Fruit fly (Drosophila melanogaster): Measurements from ENCODE around the gene CG14742.

Gene CG14742

DNA sequence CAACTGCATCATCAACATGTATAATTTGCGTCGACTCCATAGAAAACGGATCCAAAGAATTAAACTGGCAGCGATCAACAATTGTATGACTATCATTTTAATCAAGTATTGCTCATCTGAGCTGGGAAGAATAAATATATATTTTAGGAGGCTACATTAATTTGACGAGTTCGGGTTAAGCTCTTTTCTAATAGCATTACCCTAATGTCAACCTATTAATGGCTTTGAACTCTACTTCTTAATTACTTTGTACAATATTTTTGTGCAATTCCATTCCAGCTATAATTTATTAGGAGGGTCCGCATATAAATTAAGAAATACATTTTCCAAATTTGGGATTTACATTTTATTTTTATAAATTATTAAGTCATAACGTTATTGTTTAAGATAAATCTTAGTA is 22.5 kb downstream of the CG14742 start, which contains the start of gene Cyp313a2:
Gene Cyp313a2 (minus strand): TSS at position 101 of the 400 bp plus-strand sequence.
- TF ChIP-seq noc (tag; optimal IDR thresholded peaks at IDR 0.05) = no peak

DNA sequence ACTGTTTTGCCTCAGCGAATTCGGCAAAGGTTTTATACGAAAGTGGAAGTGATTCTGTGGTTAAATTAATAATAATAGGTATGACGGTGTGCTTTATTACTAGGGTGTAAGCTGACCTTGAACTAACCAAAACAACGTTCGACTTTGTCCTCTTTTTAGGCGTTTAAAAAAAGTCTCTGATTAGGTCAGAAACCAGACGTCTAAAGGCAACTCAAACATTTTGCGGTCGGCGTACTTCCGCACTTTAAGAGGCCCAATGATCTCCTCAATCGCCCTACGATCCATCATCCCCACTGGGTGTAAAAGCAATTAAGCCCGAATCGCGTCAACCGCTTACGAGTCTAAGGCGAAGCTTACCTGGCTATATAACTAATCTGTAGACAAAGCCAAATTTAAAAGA is 24.9 kb downstream of the CG14742 start, which contains the start of gene Cyp313a3:
Gene Cyp313a3 (minus strand): TSS at position 101 of the 400 bp plus-strand sequence.
- TF ChIP-seq noc (tag; optimal IDR thresholded peaks at IDR 0.05) = no peak

DNA sequence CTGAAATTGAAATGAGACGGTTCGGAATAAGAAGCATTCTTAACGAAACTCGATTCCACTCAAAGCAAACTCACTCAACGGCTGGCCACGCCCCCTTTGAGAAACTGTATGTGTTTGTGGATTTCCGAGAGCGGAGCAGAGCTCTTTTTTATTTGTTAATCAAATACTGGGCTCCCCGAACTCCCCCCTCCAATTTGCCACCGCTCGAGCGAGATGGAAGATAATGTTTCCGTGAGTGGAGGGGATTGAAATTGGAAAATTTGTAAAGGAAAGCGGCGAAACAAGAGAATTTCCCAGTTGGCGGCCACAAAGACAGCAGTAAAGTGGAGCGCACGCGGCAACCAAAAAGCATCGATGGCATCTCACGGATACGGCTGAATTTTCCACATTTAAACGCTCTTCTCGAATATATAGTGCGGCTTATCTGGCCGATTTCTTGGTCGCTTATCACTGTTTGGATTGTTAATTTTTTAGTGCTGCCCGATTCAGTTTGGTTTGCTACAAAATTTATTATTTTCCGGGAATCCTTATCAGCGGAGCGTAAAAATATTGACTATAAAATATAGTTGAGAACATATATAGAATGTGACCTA is 30.3 kb downstream of the CG14742 start:
- peak; percentile 70 for TF ChIP-seq noc (tag; optimal IDR thresholded peaks at IDR 0.05)

DNA sequence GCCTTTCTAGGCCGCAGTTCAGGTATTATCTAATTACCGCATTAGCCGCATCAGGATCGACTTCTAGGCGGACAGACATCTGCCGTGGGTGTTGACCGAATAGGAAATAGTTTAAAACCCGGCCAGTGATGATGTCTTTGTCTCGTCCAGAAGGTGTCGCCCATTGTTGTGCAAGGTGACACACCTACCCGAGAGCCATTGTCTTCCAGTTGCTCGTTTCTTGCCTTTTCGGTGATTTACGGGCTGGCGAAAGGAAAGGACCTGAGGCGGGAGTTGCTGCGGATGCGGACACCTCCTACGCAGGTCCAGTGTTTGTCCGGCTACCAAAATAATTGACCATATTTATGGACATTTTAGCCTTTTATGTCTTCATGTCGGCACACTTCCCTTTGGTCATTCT is 33.9 kb downstream of the CG14742 start:
- TF ChIP-seq noc (tag; optimal IDR thresholded peaks at IDR 0.05) = no peak

DNA sequence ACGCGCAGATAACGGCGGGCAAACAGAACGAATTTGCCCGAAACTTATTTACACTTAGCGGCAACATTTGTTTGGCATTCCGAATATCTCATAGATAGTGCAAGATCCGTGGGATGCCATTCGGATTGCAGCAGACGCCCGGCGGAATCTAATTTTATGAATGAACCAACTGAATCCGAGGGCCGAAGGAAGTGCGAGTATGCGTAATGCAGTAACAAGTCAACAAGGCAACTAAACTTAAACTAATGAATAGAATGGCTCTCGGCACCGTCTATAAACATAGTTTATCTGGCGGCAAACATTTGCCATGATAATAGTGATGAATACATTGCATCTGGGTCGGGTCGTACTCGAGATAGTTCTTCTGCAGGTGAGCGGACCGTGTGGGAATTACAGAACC is 35.9 kb downstream of the CG14742 start:
- no peak for TF ChIP-seq noc (tag; optimal IDR thresholded peaks at IDR 0.05)

DNA sequence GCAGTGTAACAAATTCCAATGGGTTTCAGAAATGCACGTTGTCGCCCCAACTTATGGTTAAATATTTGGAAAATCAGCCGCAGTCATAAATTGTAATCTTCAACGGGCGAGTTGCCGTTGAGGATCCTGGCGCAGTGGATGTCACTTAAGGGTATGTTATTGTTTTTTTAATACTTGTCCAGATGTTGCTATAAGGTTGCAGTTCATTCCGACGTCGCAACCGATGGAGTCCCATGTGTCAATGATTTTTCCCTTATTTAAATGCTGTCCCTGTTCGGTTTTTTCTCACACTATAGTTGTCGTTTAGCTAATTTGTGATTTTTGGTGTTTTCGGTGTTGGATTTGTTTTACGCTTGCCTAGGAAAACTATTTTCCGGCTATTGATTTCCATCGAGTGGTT is 37.2 kb downstream of the CG14742 start:
- no peak for TF ChIP-seq noc (tag; optimal IDR thresholded peaks at IDR 0.05)

DNA sequence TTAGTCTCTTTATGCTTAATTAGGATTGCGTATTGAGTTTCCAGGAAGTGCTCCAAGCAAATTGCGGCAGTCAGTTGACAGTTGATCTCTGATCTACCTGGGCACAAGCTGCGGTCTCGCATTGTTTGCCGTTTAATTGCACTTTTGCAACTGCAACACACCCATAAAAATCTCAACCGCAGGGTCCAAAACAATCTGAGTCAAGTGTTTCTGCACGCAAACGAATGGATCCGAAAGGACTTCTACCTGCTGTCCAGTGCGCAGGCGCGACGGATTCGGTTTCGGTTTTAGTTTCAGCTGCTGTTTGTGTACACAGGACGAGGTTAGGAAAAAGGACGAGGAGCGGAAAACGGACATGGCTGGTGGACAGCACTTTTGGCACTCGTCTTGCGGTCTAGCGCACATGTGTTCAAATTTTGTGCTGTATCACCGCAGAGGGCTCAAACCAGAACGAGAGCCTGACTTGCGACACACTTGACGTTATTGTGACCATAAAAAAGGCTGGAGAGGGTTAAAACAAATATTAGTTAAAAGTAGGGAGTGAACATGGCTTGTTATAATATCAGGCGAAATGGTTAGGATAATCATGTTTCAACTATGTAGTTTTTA is 38.3 kb downstream of the CG14742 start:
- TF ChIP-seq noc (tag; optimal IDR thresholded peaks at IDR 0.05) = no peak

DNA sequence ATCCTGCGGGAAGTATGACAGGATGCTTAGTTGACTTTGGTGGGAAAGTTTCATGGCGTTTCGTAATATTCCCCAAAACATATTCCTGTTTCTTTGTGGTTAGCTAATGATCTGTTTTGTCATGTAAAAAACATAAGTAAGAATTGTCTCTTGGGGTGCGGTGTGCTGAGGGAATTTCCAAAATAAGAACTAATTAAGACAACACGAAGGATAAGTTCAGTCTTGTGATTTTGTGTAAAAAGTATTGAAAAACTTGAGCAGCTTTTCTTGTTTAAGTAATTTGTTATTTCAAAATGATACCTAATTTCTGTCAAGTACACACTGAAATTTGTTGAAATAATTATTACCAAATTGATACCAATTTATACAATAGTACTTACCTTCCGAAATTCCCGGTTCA is 39.6 kb downstream of the CG14742 start, which contains the start of gene CG3942:
Gene CG3942 (plus strand): TSS at position 301 of the 400 bp plus-strand sequence.
- no peak for TF ChIP-seq noc (tag; optimal IDR thresholded peaks at IDR 0.05)

DNA sequence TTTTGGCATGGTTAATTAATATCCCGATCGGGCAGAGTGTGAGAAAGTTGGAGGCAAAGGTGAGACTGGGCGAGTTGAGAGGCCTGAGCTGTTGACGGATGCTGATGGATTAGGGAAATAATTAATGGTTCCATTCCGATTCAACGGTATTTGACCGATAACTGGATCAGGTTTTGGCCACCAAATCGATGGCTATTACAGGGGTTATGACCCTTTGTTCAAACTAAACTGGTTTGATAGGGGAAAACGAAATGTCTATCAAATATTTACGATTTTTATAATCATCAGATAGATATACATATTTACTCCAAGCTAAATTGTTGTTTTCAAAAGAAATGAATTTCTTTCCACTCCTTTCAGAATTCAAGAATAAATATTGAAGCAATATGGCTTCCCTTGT is 44.1 kb downstream of the CG14742 start, which contains the start of the genes CG44037 and svp:
Gene CG44037 (plus strand): TSS at position 301 of the 400 bp plus-strand sequence.
Gene svp (plus strand): TSS at position 301 of the 400 bp plus-strand sequence.
- TF ChIP-seq noc (tag; optimal IDR thresholded peaks at IDR 0.05) = no peak

DNA sequence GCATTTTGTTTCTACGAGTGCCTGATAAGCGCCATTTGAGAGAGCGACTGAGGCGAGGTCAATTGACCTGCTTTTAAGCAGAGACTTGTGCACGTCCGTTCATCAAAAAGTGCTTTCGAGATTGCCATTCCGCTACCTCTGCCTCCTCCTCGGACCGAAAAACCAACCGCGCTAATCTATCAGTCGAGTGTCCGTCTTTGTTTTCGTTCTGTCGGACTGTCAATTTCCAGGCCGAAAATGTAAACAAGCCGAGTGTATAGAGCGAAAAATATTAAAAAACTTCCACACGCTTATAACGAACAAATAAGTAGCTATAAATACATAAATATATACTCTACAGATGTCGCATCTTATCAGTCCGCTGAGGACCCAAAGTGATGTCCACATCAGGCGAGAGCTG is 44.7 kb downstream of the CG14742 start:
- TF ChIP-seq noc (tag; optimal IDR thresholded peaks at IDR 0.05) = peak; percentile 58

DNA sequence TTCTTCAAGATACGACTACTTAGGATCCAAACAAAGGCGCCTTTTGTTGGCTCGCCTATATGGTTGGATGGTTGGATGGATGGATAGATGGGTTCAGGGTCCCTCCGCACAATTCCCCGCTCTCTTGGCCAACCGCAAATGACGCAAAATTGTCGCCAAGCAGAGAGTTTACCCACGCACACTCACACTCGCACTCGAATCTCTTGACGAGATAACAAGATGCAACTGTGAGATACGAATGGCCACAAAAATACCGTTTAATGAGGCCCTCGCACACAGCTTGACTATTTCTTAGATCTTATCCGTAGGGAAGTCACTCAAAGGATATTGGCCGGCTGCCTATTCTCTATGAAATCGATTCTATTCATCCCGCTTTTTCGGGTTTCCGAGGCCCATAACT is 45.5 kb downstream of the CG14742 start:
- no peak for TF ChIP-seq noc (tag; optimal IDR thresholded peaks at IDR 0.05)

DNA sequence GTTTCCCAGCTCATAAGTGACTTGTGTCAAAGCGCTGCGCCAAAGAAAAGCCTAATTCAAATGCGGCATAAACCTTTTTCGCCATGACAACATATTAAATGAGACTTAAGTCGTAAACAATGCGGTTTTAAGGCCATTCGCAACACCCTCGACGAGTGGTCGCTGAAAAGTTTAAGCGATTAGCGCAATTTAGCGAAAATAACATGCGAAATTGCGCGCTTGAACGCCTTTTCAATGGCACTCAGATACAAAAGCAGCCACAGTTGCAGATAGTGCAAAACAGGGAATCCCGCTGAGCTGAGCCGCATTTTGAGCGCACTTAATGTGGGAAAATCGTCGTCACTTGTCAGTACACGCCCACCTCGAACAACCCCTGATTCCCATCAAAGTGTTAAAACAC is 46.4 kb downstream of the CG14742 start, which contains the start of gene CG44038:
Gene CG44038 (plus strand): TSS at position 301 of the 400 bp plus-strand sequence.
- TF ChIP-seq noc (tag; optimal IDR thresholded peaks at IDR 0.05) = no peak
